Fruit fly (Drosophila melanogaster): ENCODE results near the gene snsl.

Gene snsl

dm6 chr2L:4856118-4856517 is 50.4 kb downstream of the snsl start (continued):
- TF ChIP-seq CG30431 (GFP tag; optimal IDR thresholded peaks at IDR 0.05): no peak
- TF ChIP-seq CG31441 (GFP tag; IDR thresholded peaks at IDR 0.05): peak; percentile 84
- TF ChIP-seq ind (GFP tag; optimal IDR thresholded peaks at IDR 0.05): peak; percentile 61
- peak; percentile 70 for TF ChIP-seq vvl (GFP tag; IDR thresholded peaks at IDR 0.05)
- peak; percentile 62 for TF ChIP-seq CG3281 (GFP tag; optimal IDR thresholded peaks at IDR 0.05)
- no peak for TF ChIP-seq CG1832 (GFP tag; optimal IDR thresholded peaks at IDR 0.05)
- TF ChIP-seq Fer2 (tag; optimal IDR thresholded peaks at IDR 0.05): no peak
- no peak for TF ChIP-seq Nf-YB (GFP tag; optimal IDR thresholded peaks at IDR 0.05)
- TF ChIP-seq HLH3B (GFP tag; IDR thresholded peaks at IDR 0.05): peak; percentile 65
- TF ChIP-seq CG32767 (GFP tag; IDR thresholded peaks at IDR 0.05): peak; percentile 71
- TF ChIP-seq CG6689 (GFP tag; IDR thresholded peaks at IDR 0.05): peak; percentile 72
- peak; percentile 24 for TF ChIP-seq jing (GFP tag; optimal IDR thresholded peaks at IDR 0.05)
- TF ChIP-seq CG6272 (GFP tag; IDR thresholded peaks at IDR 0.05): 0 out of 2 replicates have a peak, but pooled peaks have one; percentile 29
- no peak for TF ChIP-seq Bdp1 (GFP tag; optimal IDR thresholded peaks at IDR 0.05)
- TF ChIP-seq CG8089 (GFP tag; optimal IDR thresholded peaks at IDR 0.05): no peak
- no peak for TF ChIP-seq Hmx (GFP tag; optimal IDR thresholded peaks at IDR 0.05)
- no peak; the same call in 1 of the 2 replicates for TF ChIP-seq Rfx (GFP tag; IDR thresholded peaks at IDR 0.05)
- no peak for TF ChIP-seq Bteb2 (GFP tag; optimal IDR thresholded peaks at IDR 0.05)
- TF ChIP-seq chn (GFP tag; optimal IDR thresholded peaks at IDR 0.05): peak; percentile 20
- peak; percentile 85 for TF ChIP-seq CG1603 (tag; optimal IDR thresholded peaks at IDR 0.05)
- TF ChIP-seq dmrt99B (tag; optimal IDR thresholded peaks at IDR 0.05): peak; percentile 84
- TF ChIP-seq CG1024 (GFP tag; IDR thresholded peaks at IDR 0.05): 0 out of 2 replicates have a peak, but pooled peaks have one; percentile 25
- peak; percentile 67 for TF ChIP-seq gcm (GFP tag; optimal IDR thresholded peaks at IDR 0.05)
- TF ChIP-seq Dip3 (GFP tag; optimal IDR thresholded peaks at IDR 0.05): no peak
- TF ChIP-seq Max (GFP tag; optimal IDR thresholded peaks at IDR 0.05): no peak
- TF ChIP-seq wdn (GFP tag; IDR thresholded peaks at IDR 0.05): no peak
- TF ChIP-seq Fer3 (tag; optimal IDR thresholded peaks at IDR 0.05): peak; percentile 68
- TF ChIP-seq CG30403 (GFP tag; optimal IDR thresholded peaks at IDR 0.05): peak; percentile 60
- no peak for TF ChIP-seq CG10565 (GFP tag; optimal IDR thresholded peaks at IDR 0.05)
- no peak for TF ChIP-seq sima (GFP tag; optimal IDR thresholded peaks at IDR 0.05)
- TF ChIP-seq fd96Cb (tag; optimal IDR thresholded peaks at IDR 0.05): peak; percentile 73
- TF ChIP-seq toy (GFP tag; IDR thresholded peaks at IDR 0.05): no peak
- peak; percentile 81 for TF ChIP-seq CG10979 (tag; optimal IDR thresholded peaks at IDR 0.05)
- peak; percentile 78 for TF ChIP-seq ci (GFP tag; IDR thresholded peaks at IDR 0.05)
- peak; percentile 33; the same call in 1 of the 3 replicates for TF ChIP-seq Aef1 (GFP tag; IDR thresholded peaks at IDR 0.05)
- TF ChIP-seq Lpt (GFP tag; optimal IDR thresholded peaks at IDR 0.05): no peak
- peak; percentile 74 for TF ChIP-seq CG7556 (GFP tag; optimal IDR thresholded peaks at IDR 0.05)
- TF ChIP-seq mam (GFP tag; optimal IDR thresholded peaks at IDR 0.05): peak; percentile 19
- no peak for TF ChIP-seq crol (GFP tag; IDR thresholded peaks at IDR 0.05)
- no peak for TF ChIP-seq fd102C (GFP tag; optimal IDR thresholded peaks at IDR 0.05)
- TF ChIP-seq Asciz (GFP tag; optimal IDR thresholded peaks at IDR 0.05): peak; percentile 57
- peak; percentile 50 for TF ChIP-seq CG9437 (GFP tag; optimal IDR thresholded peaks at IDR 0.05)
- TF ChIP-seq Chrac-16 (GFP tag; optimal IDR thresholded peaks at IDR 0.05): peak; percentile 52
- TF ChIP-seq CG8478 (optimal IDR thresholded peaks at IDR 0.05): no peak
- TF ChIP-seq CG9797 (GFP tag; optimal IDR thresholded peaks at IDR 0.05): no peak
- peak; percentile 34 for TF ChIP-seq tin (GFP tag; optimal IDR thresholded peaks at IDR 0.05)
- peak; percentile 74 for TF ChIP-seq CG17328 (GFP tag; IDR thresholded peaks at IDR 0.05)
- TF ChIP-seq chif (GFP tag; optimal IDR thresholded peaks at IDR 0.05): peak; percentile 7 to 48
- TF ChIP-seq B-H2 (GFP tag; optimal IDR thresholded peaks at IDR 0.05): no peak
- TF ChIP-seq CG7357 (GFP tag; IDR thresholded peaks at IDR 0.05): peak; percentile 32; the same call in 1 of the 3 replicates
- TF ChIP-seq dimm (GFP tag; IDR thresholded peaks at IDR 0.05): no peak
- TF ChIP-seq CG13894 (tag; optimal IDR thresholded peaks at IDR 0.05): peak; percentile 35
- no peak for TF ChIP-seq HmgD (GFP tag; optimal IDR thresholded peaks at IDR 0.05)

Data from whole organism, embryonic.